Worm (Caenorhabditis elegans): ENCODE results near the gene unc-53.

ce11 chrII:11015210-11015609, 74.0 kb downstream of the unc-53 start:
- no peak for TF ChIP-seq sox-4 (tag; optimal IDR thresholded peaks at IDR 0.05)
- TF ChIP-seq ces-1 (GFP tag; optimal IDR thresholded peaks at IDR 0.05), result no peak
- no peak for TF ChIP-seq nhr-237 (tag; optimal IDR thresholded peaks at IDR 0.05)
- TF ChIP-seq zag-1 (tag; optimal IDR thresholded peaks at IDR 0.05), result no peak
- no peak for TF ChIP-seq ztf-11 (tag; optimal IDR thresholded peaks at IDR 0.05)
- no peak for TF ChIP-seq unc-62 (GFP tag; optimal IDR thresholded peaks at IDR 0.05)
- TF ChIP-seq unc-130 (tag; optimal IDR thresholded peaks at IDR 0.05), result no peak
- no peak for TF ChIP-seq fkh-8 (tag; optimal IDR thresholded peaks at IDR 0.05)
- no peak for TF ChIP-seq snpc-4 (tag; optimal IDR thresholded peaks at IDR 0.05)
- no peak for TF ChIP-seq rnt-1 (tag; optimal IDR thresholded peaks at IDR 0.05)
- no peak for TF ChIP-seq nhr-47 (tag; optimal IDR thresholded peaks at IDR 0.05)
- no peak for TF ChIP-seq unc-98 (GFP tag; IDR thresholded peaks at IDR 0.05)
